Worm (Caenorhabditis elegans) whole organism, mixed stage, embryonic: ENCODE measurements around the gene inx-3.
A peak's percentile ranks its signal among the peaks of the same experiment; 100 is the strongest.

Source experiments
- M03D4.4 ChIP-seq: sonication (generic microtip); optimal IDR thresholded peaks from 2 replicates; lab custom pipeline; 2017; ENCODE audit warnings: mild to moderate bottlenecking, missing genetic modification characterization, missing compliant biosample characterization
- bed-3 ChIP-seq: fragments of 200-800 bp; sonication (Bioruptor generic); optimal IDR thresholded peaks from 3 replicates; lab custom pipeline; 2018; ENCODE audit warnings: mild to moderate bottlenecking, missing genetic modification characterization, moderate library complexity, missing compliant biosample characterization
- blmp-1 ChIP-seq: fragments of 150-350 bp; optimal IDR thresholded peaks from 2 replicates; lab custom pipeline; 2014; ENCODE audit warnings: missing biosample characterization, missing genetic modification characterization
- ceh-39 ChIP-seq: fragments of 150-350 bp; optimal IDR thresholded peaks from 2 replicates; lab custom pipeline; 2014; ENCODE audit warnings: missing biosample characterization, missing genetic modification characterization
- ceh-43 ChIP-seq: fragments of 200-800 bp; sonication (Bioruptor generic); optimal IDR thresholded peaks from 2 replicates; lab custom pipeline; 2018; ENCODE audit warnings: mild to moderate bottlenecking, missing genetic modification characterization, moderate library complexity, missing compliant biosample characterization
- ceh-83 ChIP-seq: fragments of 200-800 bp; sonication (Bioruptor generic); optimal IDR thresholded peaks from 2 replicates; lab custom pipeline; 2018; ENCODE audit warnings: mild to moderate bottlenecking, missing genetic modification characterization, missing compliant biosample characterization
- ces-1 ChIP-seq: fragments of 150-350 bp; optimal IDR thresholded peaks from 2 replicates; lab custom pipeline; 2014; ENCODE audit warnings: missing biosample characterization, missing genetic modification reagents, missing genetic modification characterization
- cnd-1 ChIP-seq: fragments of 200-800 bp; sonication (Bioruptor generic); optimal IDR thresholded peaks from 2 replicates; lab custom pipeline; 2018; ENCODE audit warnings: mild to moderate bottlenecking, missing genetic modification characterization, missing compliant biosample characterization
- drap-1 ChIP-seq: fragments of 200-800 bp; sonication (Bioruptor generic); optimal IDR thresholded peaks from 3 replicates; lab custom pipeline; 2018; ENCODE audit warnings: mild to moderate bottlenecking, missing genetic modification characterization, missing compliant biosample characterization
- elt-1 ChIP-seq: sonication (generic microtip); optimal IDR thresholded peaks from 2 replicates; lab custom pipeline; 2017; ENCODE audit warnings: missing genetic modification characterization, mild to moderate bottlenecking, missing compliant biosample characterization, antibody characterized with exemption, moderate library complexity, borderline replicate concordance; ENCODE audit not compliant: insufficient read depth
- elt-3 ChIP-seq: fragments of 150-350 bp; optimal IDR thresholded peaks from 2 replicates; lab custom pipeline; 2014; ENCODE audit warnings: missing biosample characterization, missing genetic modification characterization
- flh-1 ChIP-seq: fragments of 200-800 bp; sonication (Bioruptor generic); optimal IDR thresholded peaks from 2 replicates; lab custom pipeline; 2018; ENCODE audit warnings: mild to moderate bottlenecking, missing genetic modification characterization, moderate library complexity, missing compliant biosample characterization
- hlh-1 ChIP-seq: fragments of 150-350 bp; optimal IDR thresholded peaks from 2 replicates; lab custom pipeline; 2014; ENCODE audit warnings: missing biosample characterization, missing genetic modification reagents, missing genetic modification characterization
- lin-13 ChIP-seq: fragments of 150-350 bp; optimal IDR thresholded peaks from 2 replicates; lab custom pipeline; 2014; ENCODE audit warnings: missing biosample characterization, missing genetic modification characterization
- lin-32 ChIP-seq: fragments of 200-800 bp; sonication (Bioruptor generic); optimal IDR thresholded peaks from 2 replicates; lab custom pipeline; 2018; ENCODE audit warnings: mild to moderate bottlenecking, missing genetic modification characterization, missing compliant biosample characterization
- mab-5 ChIP-seq: fragments of 150-350 bp; optimal IDR thresholded peaks from 2 replicates; lab custom pipeline; 2014; ENCODE audit warnings: missing biosample characterization, missing genetic modification characterization
- mep-1 ChIP-seq: fragments of 150-350 bp; optimal IDR thresholded peaks from 2 replicates; lab custom pipeline; 2017; ENCODE audit warnings: missing biosample characterization, missing genetic modification reagents, missing genetic modification characterization, inconsistent platforms
- mls-2 ChIP-seq: sonication (generic microtip); optimal IDR thresholded peaks from 2 replicates; lab custom pipeline; 2016; ENCODE audit warnings: mild to moderate bottlenecking, missing genetic modification characterization, moderate library complexity, missing compliant biosample characterization
- nhr-12 ChIP-seq: fragments of 150-350 bp; optimal IDR thresholded peaks from 2 replicates; lab custom pipeline; 2014; ENCODE audit warnings: missing biosample characterization, missing genetic modification characterization
- nhr-2 ChIP-seq: fragments of 150-350 bp; optimal IDR thresholded peaks from 2 replicates; lab custom pipeline; 2014; ENCODE audit warnings: missing biosample characterization, missing genetic modification characterization
- nhr-237 ChIP-seq: fragments of 150-350 bp; optimal IDR thresholded peaks from 2 replicates; lab custom pipeline; 2014; ENCODE audit warnings: missing biosample characterization, missing genetic modification characterization
- nhr-28 ChIP-seq: fragments of 150-350 bp; optimal IDR thresholded peaks from 2 replicates; lab custom pipeline; 2014; ENCODE audit warnings: missing biosample characterization, missing genetic modification characterization
- pha-4 ChIP-seq: fragments of 150-350 bp; optimal IDR thresholded peaks from 2 replicates; lab custom pipeline; 2018; ENCODE audit warnings: missing biosample characterization, missing genetic modification reagents, missing genetic modification characterization
- sem-2 ChIP-seq: fragments of 200-800 bp; sonication (Bioruptor generic); optimal IDR thresholded peaks from 2 replicates; lab custom pipeline; 2018; ENCODE audit warnings: mild to moderate bottlenecking, missing genetic modification characterization, missing compliant biosample characterization
- sptf-1 ChIP-seq: sonication (generic microtip); optimal IDR thresholded peaks from 2 replicates; lab custom pipeline; 2017; ENCODE audit warnings: mild to moderate bottlenecking, missing genetic modification characterization, moderate library complexity, missing compliant biosample characterization
- tbx-8 ChIP-seq: fragments of 200-800 bp; sonication (Bioruptor generic); optimal IDR thresholded peaks from 2 replicates; lab custom pipeline; 2018; ENCODE audit warnings: mild to moderate bottlenecking, missing genetic modification characterization, moderate library complexity, missing compliant biosample characterization
- unc-120 ChIP-seq: sonication (generic microtip); optimal IDR thresholded peaks from 2 replicates; lab custom pipeline; 2017; ENCODE audit warnings: missing genetic modification characterization, missing compliant biosample characterization; ENCODE audit not compliant: poor library complexity, severe bottlenecking
- unc-39 ChIP-seq: fragments of 150-350 bp; optimal IDR thresholded peaks from 2 replicates; lab custom pipeline; 2014; ENCODE audit warnings: missing biosample characterization, missing genetic modification characterization
- unc-62 ChIP-seq: fragments of 150-350 bp; optimal IDR thresholded peaks from 2 replicates; lab custom pipeline; 2014; ENCODE audit warnings: missing biosample characterization, missing genetic modification reagents, missing genetic modification characterization
- zip-8 ChIP-seq: fragments of 150-350 bp; optimal IDR thresholded peaks from 2 replicates; lab custom pipeline; 2014; ENCODE audit warnings: missing biosample characterization, missing genetic modification characterization
- ztf-11 ChIP-seq: fragments of 150-350 bp; optimal IDR thresholded peaks from 2 replicates; lab custom pipeline; 2014; ENCODE audit warnings: missing biosample characterization, missing genetic modification characterization

inx-3 gene

DNA sequence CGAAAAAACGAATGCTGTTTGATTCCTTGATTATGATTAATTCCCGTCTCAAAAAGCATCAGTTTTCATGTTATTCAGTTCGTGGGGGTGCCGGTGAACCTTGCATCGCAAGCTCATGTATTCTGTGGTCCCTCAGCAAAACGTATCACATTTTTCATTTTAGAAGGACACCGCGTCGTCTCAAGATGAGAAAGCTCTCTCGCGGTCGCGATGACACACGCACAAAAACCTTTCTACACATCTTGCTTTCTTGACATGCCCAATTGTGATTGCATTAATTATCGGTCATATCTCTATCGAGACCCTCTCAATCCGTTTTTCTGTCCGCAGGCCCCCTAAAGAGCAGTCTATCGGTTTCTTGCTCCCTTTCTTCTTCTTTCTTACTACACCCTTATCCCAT lies 39.8 kb upstream of the inx-3 start:
- no peak for TF ChIP-seq M03D4.4 (tag; lab: Kevin White, UChicago)
- TF ChIP-seq nhr-28 (tag; lab: Kevin White, UChicago) = no peak
- TF ChIP-seq ces-1 = peak; percentile 39
- no peak for TF ChIP-seq bed-3 (GFP tag; lab: Kevin White, UChicago)

DNA sequence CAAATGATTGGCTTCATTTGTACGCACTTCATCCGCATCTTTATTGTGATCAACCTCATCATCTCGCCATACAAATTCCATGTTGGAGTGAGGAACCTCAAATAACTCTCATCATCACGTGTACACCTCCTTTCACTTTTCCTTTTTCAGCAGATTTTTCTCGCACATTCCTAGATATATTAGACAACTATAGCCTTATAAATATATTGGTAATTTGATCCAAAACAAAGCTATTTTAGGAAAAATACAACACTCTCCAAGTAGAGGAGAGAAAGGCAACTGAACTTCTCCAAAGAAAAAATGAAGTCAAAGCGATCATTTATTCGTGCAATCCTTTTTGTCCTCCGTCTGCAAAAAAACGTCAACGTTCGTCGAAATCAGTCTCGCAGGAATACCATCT lies 37.1 kb upstream of the inx-3 start, which contains the start of gene R07E4.1:
Gene R07E4.1 (plus strand): TSS at position 301 of the 400 bp plus-strand sequence.
- TF ChIP-seq mep-1 (tag; lab: Kevin White, UChicago) (no peak), lin-32 (GFP tag; lab: Kevin White, UChicago) (no peak), cnd-1 (tag; lab: Kevin White, UChicago) (no peak)

DNA sequence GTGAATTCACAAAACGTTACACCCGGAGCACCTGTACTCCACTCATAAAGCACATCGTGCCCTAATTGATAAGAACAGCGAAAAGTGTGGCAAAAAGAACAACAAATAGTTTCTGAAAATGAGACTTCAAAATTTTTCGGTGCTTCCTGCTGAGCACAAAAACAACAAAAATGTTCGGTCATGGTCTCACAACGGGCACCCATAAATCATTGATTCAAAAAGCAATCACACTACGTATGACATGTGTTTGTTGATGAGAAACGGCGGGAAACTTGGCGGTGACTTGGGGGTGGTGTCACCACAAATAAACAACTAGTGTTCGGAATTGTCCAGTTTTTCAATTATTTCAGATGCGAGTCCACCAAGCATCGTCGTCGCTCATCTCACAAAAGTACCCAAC lies 35.1 kb upstream of the inx-3 start:
- TF ChIP-seq ceh-39 (tag; lab: Kevin White, UChicago) (no peak), lin-32 (GFP tag; lab: Kevin White, UChicago) (no peak), nhr-2 (tag; lab: Kevin White, UChicago) (no peak), flh-1 (GFP tag; lab: Kevin White, UChicago) (no peak)

DNA sequence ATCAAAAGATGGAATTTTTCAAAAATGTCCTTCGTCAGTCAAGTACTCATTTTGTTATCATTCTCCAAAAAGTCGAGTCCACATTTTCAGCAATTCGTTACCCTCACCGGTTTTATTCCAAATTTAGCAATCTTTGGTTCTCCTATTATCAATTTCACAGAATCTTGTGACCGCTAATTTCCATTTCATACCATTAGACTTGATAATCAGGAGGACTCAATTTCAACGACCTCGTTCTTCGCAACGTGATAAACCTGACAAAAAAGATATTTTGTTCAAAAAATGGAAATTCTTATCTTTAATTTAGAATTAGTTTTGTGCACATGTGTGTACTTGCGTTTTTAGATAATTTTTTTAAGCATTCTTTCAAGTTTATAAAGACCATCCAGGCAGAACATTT lies 33.4 kb upstream of the inx-3 start:
- TF ChIP-seq hlh-1 (tag; lab: Kevin White, UChicago) (no peak), drap-1 (GFP tag; lab: Kevin White, UChicago) (no peak), pha-4 (no peak), ztf-11 (tag; lab: Kevin White, UChicago) (no peak), mab-5 (tag; lab: Kevin White, UChicago) (no peak), ceh-83 (GFP tag; lab: Kevin White, UChicago) (no peak), elt-3 (no peak), elt-1 (no peak)

DNA sequence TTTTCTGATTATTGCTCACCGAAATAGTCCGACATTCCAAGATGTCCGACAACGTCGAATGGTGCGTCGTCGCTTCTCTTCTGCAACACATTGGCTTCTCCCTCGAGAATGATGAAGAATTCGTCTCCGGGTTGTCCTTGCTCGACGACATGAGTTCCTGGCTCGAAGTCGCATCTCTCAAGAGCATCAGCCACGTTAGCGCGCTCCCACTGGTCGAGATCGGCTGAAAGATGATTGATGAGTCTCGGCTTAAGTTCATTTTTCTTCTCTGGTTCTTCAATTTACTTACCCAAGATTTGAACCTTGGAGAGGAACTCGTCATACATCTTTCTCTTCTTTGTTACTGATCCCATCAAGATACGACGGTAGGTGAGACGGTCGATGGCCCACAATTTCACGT lies 23.7 kb upstream of the inx-3 start:
- TF ChIP-seq lin-32 (GFP tag; lab: Kevin White, UChicago) (no peak), unc-120 (tag; lab: Kevin White, UChicago) (no peak), blmp-1 (tag; lab: Kevin White, UChicago) (no peak), mep-1 (tag; lab: Kevin White, UChicago) (no peak), unc-39 (tag; lab: Kevin White, UChicago) (no peak), bed-3 (GFP tag; lab: Kevin White, UChicago) (no peak), elt-3 (no peak), mls-2 (tag; lab: Kevin White, UChicago) (no peak), M03D4.4 (tag; lab: Kevin White, UChicago) (no peak), tbx-8 (GFP tag; lab: Kevin White, UChicago) (no peak), ceh-43 (GFP tag; lab: Kevin White, UChicago) (no peak), ceh-39 (tag; lab: Kevin White, UChicago) (no peak), unc-62 (GFP tag; lab: Kevin White, UChicago) (no peak), ces-1 (no peak), lin-13 (tag; lab: Kevin White, UChicago) (no peak), nhr-12 (no peak), hlh-1 (tag; lab: Kevin White, UChicago) (no peak), nhr-28 (tag; lab: Kevin White, UChicago) (no peak), sptf-1 (tag; lab: Kevin White, UChicago) (no peak), mab-5 (tag; lab: Kevin White, UChicago) (no peak)

DNA sequence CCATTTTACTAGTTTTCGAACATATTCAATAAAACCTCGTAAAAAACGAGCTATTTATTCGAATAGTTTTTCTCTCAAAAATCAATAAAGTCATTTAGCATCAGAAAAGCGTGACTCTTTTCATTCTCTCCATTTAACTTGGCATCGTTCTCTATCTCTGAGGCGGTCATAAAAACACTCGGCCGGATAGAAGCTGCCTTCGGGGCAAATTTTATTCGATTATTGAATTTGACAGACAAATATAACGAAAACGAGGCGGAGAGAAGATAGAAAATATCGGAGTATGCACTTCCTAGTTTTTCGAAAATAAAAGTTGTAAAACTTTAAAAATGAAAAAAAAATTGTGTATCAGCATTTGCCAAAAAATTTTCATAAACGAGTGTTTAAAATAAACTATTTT lies 20.7 kb upstream of the inx-3 start:
- TF ChIP-seq ces-1 (peak; percentile 93), nhr-28 (tag; lab: Kevin White, UChicago) (no peak)

DNA sequence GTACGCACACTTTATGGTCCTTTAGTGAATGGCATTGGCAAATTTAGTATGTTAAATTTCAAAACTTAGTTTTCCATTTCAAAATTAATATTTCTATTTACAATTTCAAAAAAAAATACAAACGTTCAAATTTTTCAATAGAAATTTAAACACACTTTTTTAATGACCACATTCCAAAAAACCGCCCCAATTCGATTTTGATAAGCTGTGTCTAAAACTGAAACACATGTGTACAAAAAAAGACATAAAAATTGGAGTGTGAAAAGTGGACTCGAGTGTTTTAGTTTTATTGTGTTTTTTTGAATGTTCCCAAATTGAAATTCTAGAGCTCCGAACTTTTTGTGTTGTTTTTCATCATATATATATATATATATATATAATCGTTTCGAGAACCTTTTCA lies 20.2 kb upstream of the inx-3 start:
- TF ChIP-seq sem-2 (GFP tag; lab: Kevin White, UChicago) (no peak), hlh-1 (tag; lab: Kevin White, UChicago) (no peak), tbx-8 (GFP tag; lab: Kevin White, UChicago) (no peak), zip-8 (tag; lab: Kevin White, UChicago) (no peak), unc-62 (GFP tag; lab: Kevin White, UChicago) (no peak), drap-1 (GFP tag; lab: Kevin White, UChicago) (no peak), ceh-43 (GFP tag; lab: Kevin White, UChicago) (no peak), ztf-11 (tag; lab: Kevin White, UChicago) (no peak), nhr-237 (tag; lab: Kevin White, UChicago) (no peak), mls-2 (tag; lab: Kevin White, UChicago) (no peak), sptf-1 (tag; lab: Kevin White, UChicago) (no peak), blmp-1 (tag; lab: Kevin White, UChicago) (no peak), flh-1 (GFP tag; lab: Kevin White, UChicago) (no peak), unc-120 (tag; lab: Kevin White, UChicago) (no peak), lin-13 (tag; lab: Kevin White, UChicago) (no peak), mab-5 (tag; lab: Kevin White, UChicago) (no peak)
- TF ChIP-seq, all 35 proteins: peak for 0
